Fruit fly (Drosophila melanogaster) whole organism, embryonic: ENCODE data around the gene kibra.
A peak's percentile ranks its signal among the peaks of the same experiment; 100 is the strongest.

Experiments used
- B-H2 ChIP-seq: fragments of 200-800 bp; sonication (Bioruptor generic); optimal IDR thresholded peaks from 2 replicates; lab custom pipeline; 2018; ENCODE audit warnings: missing biosample characterization, mild to moderate bottlenecking, missing genetic modification characterization
- Blimp-1 ChIP-seq: fragments of 200-800 bp; sonication (Bioruptor generic); optimal IDR thresholded peaks from 3 replicates; lab custom pipeline; 2018; ENCODE audit warnings: missing biosample characterization, missing genetic modification characterization, mild to moderate bottlenecking, moderate library complexity, missing genetic modification reagents
- BtbVII ChIP-seq: fragments of 200-800 bp; sonication (Bioruptor generic); optimal IDR thresholded peaks from 3 replicates; lab custom pipeline; 2017; ENCODE audit warnings: missing biosample characterization, mild to moderate bottlenecking, missing genetic modification characterization
- CG10366 ChIP-seq: fragments of 200-800 bp; sonication (Bioruptor generic); IDR thresholded peaks from 2 replicates; pipeline ENCODE4 v1.3.6; 2022; ENCODE audit warnings: missing biosample characterization, missing genetic modification characterization
- CG10979 ChIP-seq: fragments of 200-800 bp; sonication (Bioruptor generic); optimal IDR thresholded peaks from 2 replicates; lab custom pipeline; 2018; ENCODE audit warnings: missing biosample characterization, mild to moderate bottlenecking, missing genetic modification characterization, moderate library complexity
- CG11723 ChIP-seq: fragments of 200-800 bp; sonication (Bioruptor generic); optimal IDR thresholded peaks from 2 replicates; lab custom pipeline; 2017; ENCODE audit warnings: missing biosample characterization, mild to moderate bottlenecking, missing genetic modification characterization
- CG12155 ChIP-seq: fragments of 200-800 bp; sonication (Bioruptor generic); optimal IDR thresholded peaks from 3 replicates; lab custom pipeline; 2016; ENCODE audit warnings: missing biosample characterization, missing genetic modification characterization
- CG1233 ChIP-seq: fragments of 200-800 bp; sonication (Bioruptor generic); optimal IDR thresholded peaks from 4 replicates; lab custom pipeline; 2018; ENCODE audit warnings: missing biosample characterization, mild to moderate bottlenecking, missing genetic modification characterization
- CG12744 ChIP-seq: fragments of 200-800 bp; sonication (Bioruptor generic); optimal IDR thresholded peaks from 2 replicates; lab custom pipeline; 2016; ENCODE audit warnings: missing biosample characterization, missing genetic modification characterization
- CG13123 ChIP-seq: fragments of 200-800 bp; sonication (Bioruptor generic); optimal IDR thresholded peaks from 2 replicates; lab custom pipeline; 2016; ENCODE audit warnings: missing biosample characterization, missing genetic modification characterization
- CG15479 ChIP-seq: fragments of 200-800 bp; sonication (Bioruptor generic); optimal IDR thresholded peaks from 3 replicates; lab custom pipeline; 2019; ENCODE audit warnings: missing biosample characterization, mild to moderate bottlenecking, missing genetic modification characterization, moderate library complexity
- CG17328 ChIP-seq: fragments of 200-800 bp; sonication (Bioruptor generic); IDR thresholded peaks from 2 replicates; pipeline ENCODE4 v1.3.6; 2022; ENCODE audit warnings: missing biosample characterization, missing genetic modification characterization
- CG18262 ChIP-seq: fragments of 200-800 bp; optimal IDR thresholded peaks from 3 replicates; lab custom pipeline; 2019; ENCODE audit warnings: missing biosample characterization, mild to moderate bottlenecking, missing genetic modification characterization, moderate library complexity
- CG18764 ChIP-seq: fragments of 200-800 bp; sonication (Bioruptor generic); optimal IDR thresholded peaks from 3 replicates; lab custom pipeline; 2016; ENCODE audit warnings: missing biosample characterization, missing genetic modification characterization
- CG30431 ChIP-seq: fragments of 200-800 bp; sonication (Bioruptor generic); optimal IDR thresholded peaks from 2 replicates; lab custom pipeline; 2017; ENCODE audit warnings: missing biosample characterization, missing genetic modification characterization
- CG3163 ChIP-seq: fragments of 200-800 bp; sonication (Bioruptor generic); optimal IDR thresholded peaks from 3 replicates; lab custom pipeline; 2016; ENCODE audit warnings: missing biosample characterization, missing genetic modification characterization
- CG4617 ChIP-seq: fragments of 200-800 bp; sonication (Bioruptor generic); optimal IDR thresholded peaks from 3 replicates; lab custom pipeline; 2016; ENCODE audit warnings: missing biosample characterization, missing genetic modification characterization, borderline replicate concordance
- CG4854 ChIP-seq: fragments of 200-800 bp; sonication (Bioruptor generic); optimal IDR thresholded peaks from 2 replicates; lab custom pipeline; 2016; ENCODE audit warnings: missing biosample characterization, missing genetic modification characterization, inconsistent platforms
- CG7372 ChIP-seq: fragments of 200-800 bp; sonication (Bioruptor generic); IDR thresholded peaks from 2 replicates; pipeline ENCODE4 v1.3.6; 2022; ENCODE audit warnings: missing biosample characterization, missing genetic modification characterization
- Dek ChIP-seq: fragments of 200-800 bp; sonication (Bioruptor generic); optimal IDR thresholded peaks from 3 replicates; lab custom pipeline; 2019; ENCODE audit warnings: missing biosample characterization, mild to moderate bottlenecking, missing genetic modification characterization, moderate library complexity
- Hand ChIP-seq: fragments of 200-800 bp; sonication (Bioruptor generic); optimal IDR thresholded peaks from 2 replicates; lab custom pipeline; 2017; ENCODE audit warnings: mild to moderate bottlenecking, missing biosample characterization, missing genetic modification reagents, missing genetic modification characterization
- Lpt ChIP-seq: fragments of >200 bp; optimal IDR thresholded peaks from 2 replicates; lab custom pipeline; 2018; ENCODE audit warnings: missing biosample characterization, missing genetic modification characterization
- Poxn ChIP-seq: fragments of 200-800 bp; sonication (Bioruptor generic); IDR thresholded peaks from 2 replicates; pipeline ENCODE4 v1.3.6; 2022; ENCODE audit warnings: missing biosample characterization, missing genetic modification characterization
- Scr ChIP-seq: fragments of 200-800 bp; sonication (Bioruptor generic); IDR thresholded peaks from 2 replicates; pipeline ENCODE4 v1.3.6; 2022; ENCODE audit warnings: missing biosample characterization, missing genetic modification characterization; ENCODE audit not compliant: partially characterized antibody
- Sox102F ChIP-seq: fragments of 200-800 bp; sonication (Bioruptor generic); optimal IDR thresholded peaks from 2 replicates; lab custom pipeline; 2018; ENCODE audit warnings: missing biosample characterization, mild to moderate bottlenecking, missing genetic modification characterization, moderate library complexity
- TFAM ChIP-seq: fragments of 200-800 bp; sonication (Bioruptor generic); optimal IDR thresholded peaks from 2 replicates; lab custom pipeline; 2017; ENCODE audit warnings: missing biosample characterization, missing genetic modification characterization, inconsistent platforms
- amos ChIP-seq: fragments of 200-800 bp; sonication (Bioruptor generic); IDR thresholded peaks from 2 replicates; pipeline ENCODE4 v1.3.6; 2022; ENCODE audit warnings: missing biosample characterization, missing genetic modification characterization; ENCODE audit not compliant: partially characterized antibody
- ato ChIP-seq: fragments of 200-800 bp; sonication (Bioruptor generic); IDR thresholded peaks from 2 replicates; pipeline ENCODE4 v1.3.6; 2022; ENCODE audit warnings: missing biosample characterization, missing genetic modification characterization; ENCODE audit not compliant: partially characterized antibody
- az2 ChIP-seq: fragments of 200-800 bp; sonication (Bioruptor generic); optimal IDR thresholded peaks from 3 replicates; lab custom pipeline; 2016; ENCODE audit warnings: missing biosample characterization, missing genetic modification characterization
- bcd ChIP-seq: fragments of 200-800 bp; sonication (Bioruptor generic); optimal IDR thresholded peaks from 2 replicates; lab custom pipeline; 2017; ENCODE audit warnings: missing biosample characterization, mild to moderate bottlenecking, missing genetic modification characterization
- bowl ChIP-seq: fragments of 200-800 bp; sonication (Bioruptor generic); IDR thresholded peaks from 2 replicates; pipeline ENCODE4 v1.3.6; 2022; ENCODE audit warnings: missing biosample characterization, missing genetic modification characterization
- btn ChIP-seq: fragments of 200-800 bp; sonication (Bioruptor generic); optimal IDR thresholded peaks from 2 replicates; lab custom pipeline; 2016; ENCODE audit warnings: missing biosample characterization, missing genetic modification characterization
- caup ChIP-seq: fragments of 200-800 bp; sonication (Bioruptor generic); optimal IDR thresholded peaks from 3 replicates; lab custom pipeline; 2017; ENCODE audit warnings: missing biosample characterization, mild to moderate bottlenecking, missing genetic modification characterization, moderate library complexity; ENCODE audit not compliant: severe bottlenecking
- chinmo ChIP-seq: fragments of 200-800 bp; sonication (Bioruptor generic); IDR thresholded peaks from 4 replicates; pipeline ENCODE4 v1.3.6; 2022; ENCODE audit warnings: missing biosample characterization, missing genetic modification characterization; ENCODE audit not compliant: partially characterized antibody
- dmrt11E ChIP-seq: fragments of 200-800 bp; sonication (Bioruptor generic); optimal IDR thresholded peaks from 3 replicates; lab custom pipeline; 2018; ENCODE audit warnings: missing biosample characterization, mild to moderate bottlenecking, missing genetic modification characterization, moderate library complexity
- eve ChIP-seq, 2 experiments: fragments of >200 bp; optimal IDR thresholded peaks; 2 replicates each; lab custom pipeline; 2017; ENCODE audit warnings: missing biosample characterization in 2 of 2, missing genetic modification characterization in 2 of 2
- gsb ChIP-seq: fragments of 200-800 bp; sonication (Bioruptor generic); IDR thresholded peaks from 2 replicates; pipeline ENCODE4 v1.3.6; 2022; ENCODE audit warnings: missing biosample characterization, missing genetic modification characterization
- klu ChIP-seq: fragments of 200-800 bp; sonication (Bioruptor generic); IDR thresholded peaks from 2 replicates; pipeline ENCODE4 v1.3.6; 2022; ENCODE audit warnings: missing biosample characterization, missing genetic modification characterization
- luna ChIP-seq: fragments of 200-800 bp; sonication (Bioruptor generic); optimal IDR thresholded peaks from 2 replicates; lab custom pipeline; 2016; ENCODE audit warnings: missing biosample characterization, missing genetic modification characterization
- maf-S ChIP-seq: fragments of 200-800 bp; sonication (Bioruptor generic); optimal IDR thresholded peaks from 2 replicates; lab custom pipeline; 2016; ENCODE audit warnings: missing biosample characterization, missing genetic modification characterization
- mirr ChIP-seq: fragments of 200-800 bp; sonication (Bioruptor generic); optimal IDR thresholded peaks from 3 replicates; lab custom pipeline; 2018; ENCODE audit warnings: missing biosample characterization, mild to moderate bottlenecking, missing genetic modification characterization
- nau ChIP-seq: fragments of 200-800 bp; sonication (Bioruptor generic); optimal IDR thresholded peaks from 3 replicates; lab custom pipeline; 2017; ENCODE audit warnings: missing biosample characterization, mild to moderate bottlenecking, missing genetic modification characterization, missing genetic modification reagents
- pnt ChIP-seq: fragments of 200-800 bp; sonication (Bioruptor generic); optimal IDR thresholded peaks from 3 replicates; lab custom pipeline; 2016; ENCODE audit warnings: missing biosample characterization, missing genetic modification characterization
- pum ChIP-seq: fragments of 200-800 bp; sonication (Bioruptor generic); optimal IDR thresholded peaks from 2 replicates; lab custom pipeline; 2016; ENCODE audit warnings: missing biosample characterization, missing genetic modification characterization
- ranshi ChIP-seq: fragments of 200-800 bp; sonication (Bioruptor generic); IDR thresholded peaks from 2 replicates; pipeline ENCODE4 v1.3.6; 2022; ENCODE audit warnings: missing biosample characterization, missing genetic modification characterization
- sna ChIP-seq: fragments of 200-800 bp; sonication (Bioruptor generic); IDR thresholded peaks from 2 replicates; pipeline ENCODE4 v1.3.6; 2022; ENCODE audit warnings: missing biosample characterization, missing genetic modification characterization; ENCODE audit not compliant: partially characterized antibody
- sr ChIP-seq: fragments of 200-800 bp; sonication (Bioruptor generic); IDR thresholded peaks from 3 replicates; pipeline ENCODE4 v1.3.6; 2022; ENCODE audit warnings: missing biosample characterization, missing genetic modification characterization
- yki ChIP-seq: fragments of >200 bp; optimal IDR thresholded peaks from 3 replicates; lab custom pipeline; 2018
- zfh1 ChIP-seq: fragments of 200-800 bp; sonication (Bioruptor generic); IDR thresholded peaks from 3 replicates; pipeline ENCODE4 v1.3.6; 2022; ENCODE audit warnings: missing biosample characterization, missing genetic modification characterization
- zfh2 ChIP-seq: fragments of 200-800 bp; sonication (Bioruptor generic); optimal IDR thresholded peaks from 2 replicates; lab custom pipeline; 2016; ENCODE audit warnings: missing biosample characterization, missing genetic modification characterization

kibra gene

DNA sequence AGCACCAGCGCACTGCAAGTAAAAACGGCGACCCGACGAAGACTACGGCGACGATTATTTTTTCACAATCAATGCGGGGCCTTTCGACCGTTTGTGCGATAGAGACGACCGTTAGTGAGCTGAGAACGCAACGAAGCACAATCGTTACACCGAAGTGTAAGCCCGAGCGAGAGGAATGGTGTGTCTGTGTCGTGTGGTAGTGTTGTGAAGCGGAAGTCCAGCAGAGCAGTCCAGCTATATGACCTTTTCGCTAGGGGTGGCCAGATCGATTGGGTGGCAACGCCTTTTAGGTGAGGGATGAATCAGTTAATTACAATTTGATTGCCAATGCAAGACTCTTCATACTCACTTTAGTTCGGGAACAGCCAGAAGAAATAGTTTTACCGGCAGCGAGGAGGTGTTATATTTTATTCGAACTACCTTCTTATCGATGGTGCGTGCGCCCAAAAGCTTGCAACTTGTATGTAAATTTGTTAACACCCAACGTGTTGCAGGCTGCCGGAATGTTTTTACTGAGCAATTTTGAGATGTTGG lies 16.7 kb upstream of the kibra start (continued):
- no peak for TF ChIP-seq nau (GFP tag; lab: Kevin White, UChicago)
- TF ChIP-seq zfh2 (GFP tag; lab: Kevin White, UChicago), result peak; percentile 80
- no peak for TF ChIP-seq sna (GFP tag; lab: Robert Waterston, UW)
- no peak for TF ChIP-seq Blimp-1 (GFP tag; lab: Kevin White, UChicago)
- TF ChIP-seq maf-S (GFP tag; lab: Kevin White, UChicago), result peak; percentile 56
- no peak for TF ChIP-seq CG30431 (GFP tag; lab: Kevin White, UChicago)
- TF ChIP-seq ato (GFP tag; lab: Robert Waterston, UW), result peak; percentile 60; the same call in 1 of the 2 replicates
- TF ChIP-seq CG18262 (tag; lab: Kevin White, UChicago), result no peak
- TF ChIP-seq Hand (GFP tag; lab: Kevin White, UChicago), result peak; percentile 7
- peak; percentile 56; the same call in 1 of the 2 replicates for TF ChIP-seq amos
- TF ChIP-seq CG18764 (GFP tag; lab: Kevin White, UChicago), result peak; percentile 50
- TF ChIP-seq klu (GFP tag; lab: Robert Waterston, UW), result peak; percentile 47; the same call in 1 of the 2 replicates
- no peak for TF ChIP-seq CG11723
- peak; percentile 65; the same call in 2 of the 4 replicates for TF ChIP-seq chinmo
- 0 out of 2 replicates have a peak, but pooled peaks have one; percentile 36 for TF ChIP-seq CG17328
- peak; percentile 71 for TF ChIP-seq bcd (GFP tag; lab: Kevin White, UChicago)
- no peak for TF ChIP-seq yki (lab: Kevin White, UChicago)
- TF ChIP-seq CG12744 (GFP tag; lab: Kevin White, UChicago), result no peak
- peak; percentile 12 for TF ChIP-seq dmrt11E (tag; lab: Kevin White, UChicago)
- TF ChIP-seq CG10366, result peak; percentile 46; the same call in 1 of the 2 replicates
- peak; percentile 60 for TF ChIP-seq pnt
- TF ChIP-seq BtbVII (GFP tag; lab: Kevin White, UChicago), result peak; percentile 9
- TF ChIP-seq CG15479 (GFP tag; lab: Kevin White, UChicago), result peak; percentile 32
- peak; percentile 69 for TF ChIP-seq CG3163 (GFP tag; lab: Kevin White, UChicago)
- TF ChIP-seq eve (GFP tag; optimal IDR thresholded peaks at IDR 0.05; lab: Kevin White, UChicago), result no peak
- TF ChIP-seq CG7372, result peak; percentile 57
- TF ChIP-seq pum (GFP tag; lab: Kevin White, UChicago), result peak; percentile 69
- peak; percentile 6 for TF ChIP-seq btn (GFP tag; lab: Kevin White, UChicago)
- peak; percentile 66 for TF ChIP-seq CG4617 (GFP tag; lab: Kevin White, UChicago)
- no peak for TF ChIP-seq TFAM (GFP tag; lab: Kevin White, UChicago)
- no peak for TF ChIP-seq CG13123
- peak; percentile 47; the same call in 1 of the 2 replicates for TF ChIP-seq ranshi (GFP tag; lab: Robert Waterston, UW)
- peak; percentile 86 for TF ChIP-seq B-H2 (GFP tag; lab: Kevin White, UChicago)
- peak; percentile 80 for TF ChIP-seq mirr (GFP tag; lab: Kevin White, UChicago)
- no peak for TF ChIP-seq Scr (GFP tag; lab: Robert Waterston, UW)
- TF ChIP-seq CG10979 (tag; lab: Kevin White, UChicago), result peak; percentile 10
- peak; percentile 74 for TF ChIP-seq CG12155 (GFP tag; lab: Kevin White, UChicago)
- TF ChIP-seq Lpt (GFP tag; lab: Kevin White, UChicago), result no peak
- peak; percentile 67 for TF ChIP-seq CG1233 (GFP tag; lab: Kevin White, UChicago)
- peak; percentile 36 for TF ChIP-seq luna (GFP tag; lab: Kevin White, UChicago)
- TF ChIP-seq gsb (GFP tag; lab: Robert Waterston, UW), result peak; percentile 66
- TF ChIP-seq zfh1 (GFP tag; lab: Robert Waterston, UW), result peak; percentile 73
- peak; percentile 36; the same call in 1 of the 3 replicates for TF ChIP-seq sr (GFP tag; lab: Robert Waterston, UW)
- TF ChIP-seq az2, result peak; percentile 3
- peak; percentile 69 for TF ChIP-seq caup (GFP tag; lab: Kevin White, UChicago)
- no peak for TF ChIP-seq Poxn (GFP tag; lab: Robert Waterston, UW)
- no peak for TF ChIP-seq bowl (GFP tag; lab: Robert Waterston, UW)
- peak; percentile 47 for TF ChIP-seq Dek (tag; lab: Kevin White, UChicago)
- no peak for TF ChIP-seq CG4854 (GFP tag; lab: Kevin White, UChicago)
- TF ChIP-seq Sox102F, result peak; percentile 15
